Worm (Caenorhabditis elegans) whole organism, midembryonic: ENCODE data around the gene Y39A1C.1.

Experiments
- T22C8.4 ChIP-seq: fragments of 200-800 bp; sonication (Bioruptor generic); IDR thresholded peaks from 2 replicates; pipeline ENCODE4 v1.3.6; 2022; ENCODE audit warnings: missing genetic modification characterization, missing compliant biosample characterization
- cog-1 ChIP-seq: sonication (generic microtip); optimal IDR thresholded peaks from 2 replicates; lab custom pipeline; 2016; ENCODE audit warnings: missing genetic modification characterization, missing compliant biosample characterization
- flt-1 ChIP-seq: fragments of 200-800 bp; sonication (Bioruptor generic); IDR thresholded peaks from 2 replicates; pipeline ENCODE4 v1.3.6; 2022; ENCODE audit warnings: missing genetic modification characterization, missing compliant biosample characterization
- klf-2 ChIP-seq: fragments of 200-800 bp; sonication (Bioruptor generic); conservative IDR thresholded peaks from 2 replicates; pipeline ENCODE4 v1.3.6; 2022; ENCODE audit warnings: missing genetic modification reagents, missing genetic modification characterization, missing compliant biosample characterization
- ref-1 ChIP-seq: fragments of 200-800 bp; sonication (Bioruptor generic); conservative IDR thresholded peaks from 2 replicates; pipeline ENCODE4 v1.3.6; 2022; ENCODE audit warnings: missing genetic modification reagents, missing genetic modification characterization, missing compliant biosample characterization
- tab-1 ChIP-seq: fragments of 200-800 bp; sonication (Bioruptor generic); IDR thresholded peaks from 2 replicates; pipeline ENCODE4 v1.3.6; 2022; ENCODE audit warnings: missing genetic modification characterization, missing compliant biosample characterization
- ztf-23 ChIP-seq: fragments of 200-800 bp; sonication (Bioruptor generic); IDR thresholded peaks from 2 replicates; pipeline ENCODE4 v1.3.6; 2022; ENCODE audit warnings: missing genetic modification reagents, missing genetic modification characterization, missing compliant biosample characterization
- ztf-29 ChIP-seq: fragments of 200-800 bp; sonication (Bioruptor generic); IDR thresholded peaks from 2 replicates; pipeline ENCODE4 v1.3.6; 2022; ENCODE audit warnings: missing genetic modification reagents, missing genetic modification characterization, missing compliant biosample characterization

DNA sequence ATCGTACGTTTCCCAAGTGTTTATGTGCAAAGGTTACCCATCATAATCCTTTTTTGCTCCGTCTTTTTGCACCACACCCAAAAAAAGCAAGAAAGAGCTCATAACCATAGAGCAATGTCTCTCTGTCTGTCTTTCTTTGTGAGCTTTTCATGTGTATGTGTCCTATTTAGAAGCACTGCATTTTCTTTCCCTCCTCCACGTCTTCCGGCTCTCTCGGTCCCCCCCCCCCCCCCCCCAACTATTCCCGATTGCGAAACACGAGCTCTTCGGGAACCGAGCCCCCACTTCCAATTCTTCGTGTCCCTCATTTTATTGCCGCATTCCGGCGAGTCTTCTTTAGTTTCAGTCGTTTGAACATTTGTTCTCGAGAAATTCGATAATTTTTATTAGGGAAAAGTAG, 48.4 kb upstream of the Y39A1C.1 start:
- TF ChIP-seq T22C8.4 (GFP tag; lab: Robert Waterston, UW) (no peak), flt-1 (no peak), klf-2 (GFP tag; lab: Robert Waterston, UW) (no peak), ref-1 (GFP tag; lab: Robert Waterston, UW) (no peak), ztf-23 (GFP tag; lab: Robert Waterston, UW) (no peak), tab-1 (GFP tag; lab: Robert Waterston, UW) (no peak), ztf-29 (GFP tag; lab: Robert Waterston, UW) (no peak), cog-1 (tag; lab: Kevin White, UChicago) (no peak)
